Worm (Caenorhabditis elegans) whole organism, midembryonic: ENCODE measurements around the gene crn-3.

Experiments used
- T22C8.4 ChIP-seq: fragments of 200-800 bp; sonication (Bioruptor generic); IDR thresholded peaks from 2 replicates; pipeline ENCODE4 v1.3.6; 2022; ENCODE audit warnings: missing genetic modification characterization, missing compliant biosample characterization
- cog-1 ChIP-seq: sonication (generic microtip); optimal IDR thresholded peaks from 2 replicates; lab custom pipeline; 2016; ENCODE audit warnings: missing genetic modification characterization, missing compliant biosample characterization
- ref-1 ChIP-seq: fragments of 200-800 bp; sonication (Bioruptor generic); conservative IDR thresholded peaks from 2 replicates; pipeline ENCODE4 v1.3.6; 2022; ENCODE audit warnings: missing genetic modification reagents, missing genetic modification characterization, missing compliant biosample characterization
- tab-1 ChIP-seq: fragments of 200-800 bp; sonication (Bioruptor generic); IDR thresholded peaks from 2 replicates; pipeline ENCODE4 v1.3.6; 2022; ENCODE audit warnings: missing genetic modification characterization, missing compliant biosample characterization
- ztf-23 ChIP-seq: fragments of 200-800 bp; sonication (Bioruptor generic); IDR thresholded peaks from 2 replicates; pipeline ENCODE4 v1.3.6; 2022; ENCODE audit warnings: missing genetic modification reagents, missing genetic modification characterization, missing compliant biosample characterization

ce11 chrII:10598970-10599369, 11.1 kb downstream of the crn-3 start, which contains the start of gene C14A4.9:
- TF ChIP-seq ztf-23 (no peak), ref-1 (GFP tag; lab: Robert Waterston, UW) (no peak), tab-1 (GFP tag; lab: Robert Waterston, UW) (no peak), T22C8.4 (GFP tag; lab: Robert Waterston, UW) (no peak), cog-1 (tag; lab: Kevin White, UChicago) (no peak)
